Fruit fly (Drosophila melanogaster): ENCODE results near the gene cic.

Gene cic

DNA sequence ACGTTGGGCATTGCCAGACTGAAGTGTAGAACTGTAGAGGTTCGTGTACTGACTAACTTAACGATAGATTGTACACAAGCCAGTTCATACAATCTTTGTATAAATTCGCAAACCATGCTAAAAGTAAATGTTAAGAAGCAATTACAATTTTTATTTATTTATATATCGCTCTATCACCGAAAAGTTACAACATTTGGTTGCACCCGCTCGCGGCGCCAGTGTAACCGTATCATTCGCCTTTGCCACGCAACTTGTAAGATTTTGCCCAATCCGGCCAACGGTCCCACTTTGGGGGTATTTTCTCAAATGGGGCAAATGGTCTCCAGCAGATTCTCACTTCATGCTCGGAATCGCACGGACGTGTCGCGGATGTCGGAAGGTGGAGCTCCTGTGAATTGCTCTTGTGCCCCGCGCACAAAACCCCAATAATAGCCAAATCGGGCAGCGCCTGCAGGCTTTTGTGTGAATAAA is at the start of gene cic:
Gene cic, plus strand, starts transcription at position 328 of the 471 bp plus-strand sequence.
- no peak for TF ChIP-seq CG6163 (GFP tag; IDR thresholded peaks at IDR 0.05)
- TF ChIP-seq eg (GFP tag; IDR thresholded peaks at IDR 0.05), result no peak
- TF ChIP-seq Gug (GFP tag; IDR thresholded peaks at IDR 0.05), result 0 out of 2 replicates have a peak, but pooled peaks have one; percentile 21
- no peak for TF ChIP-seq achi (GFP tag; optimal IDR thresholded peaks at IDR 0.05)
- TF ChIP-seq esn (GFP tag; optimal IDR thresholded peaks at IDR 0.05), result no peak
- peak; percentile 23 for TF ChIP-seq CG6854 (GFP tag; optimal IDR thresholded peaks at IDR 0.05)
- TF ChIP-seq dac (GFP tag; optimal IDR thresholded peaks at IDR 0.05), result no peak
- TF ChIP-seq CG8632 (GFP tag; optimal IDR thresholded peaks at IDR 0.05), result no peak
- TF ChIP-seq CG10669 (GFP tag; optimal IDR thresholded peaks at IDR 0.05), result no peak
- TF ChIP-seq CG6808 (GFP tag; optimal IDR thresholded peaks at IDR 0.05), result no peak
- TF ChIP-seq CG6276 (GFP tag; optimal IDR thresholded peaks at IDR 0.05), result no peak
- no peak for TF ChIP-seq CG15336 (GFP tag; IDR thresholded peaks at IDR 0.05)
- no peak for TF ChIP-seq CG7368 (GFP tag; optimal IDR thresholded peaks at IDR 0.05)
- TF ChIP-seq CG11902 (GFP tag; optimal IDR thresholded peaks at IDR 0.05), result no peak
- TF ChIP-seq CG8119 (GFP tag; IDR thresholded peaks at IDR 0.05), result no peak
- no peak for TF ChIP-seq CG34406 (GFP tag; optimal IDR thresholded peaks at IDR 0.05)
- no peak for TF ChIP-seq Blimp-1 (GFP tag; optimal IDR thresholded peaks at IDR 0.05)
- no peak for TF ChIP-seq Eip75B (GFP tag; optimal IDR thresholded peaks at IDR 0.05)
- no peak for TF ChIP-seq OdsH (GFP tag; optimal IDR thresholded peaks at IDR 0.05)
- TF ChIP-seq ss (GFP tag; optimal IDR thresholded peaks at IDR 0.05), result peak in 1 of 2 experiments; percentile 22
- no peak for TF ChIP-seq CG9139 (GFP tag; optimal IDR thresholded peaks at IDR 0.05)
- peak; percentile 7 for TF ChIP-seq vri (GFP tag; optimal IDR thresholded peaks at IDR 0.05)
- TF ChIP-seq fd85E (GFP tag; optimal IDR thresholded peaks at IDR 0.05), result no peak
- no peak for TF ChIP-seq salr (GFP tag; optimal IDR thresholded peaks at IDR 0.05)
- TF ChIP-seq Ets21C (GFP tag; optimal IDR thresholded peaks at IDR 0.05), result no peak
- TF ChIP-seq CG8319 (GFP tag; optimal IDR thresholded peaks at IDR 0.05), result no peak
- TF ChIP-seq Lpt (GFP tag; optimal IDR thresholded peaks at IDR 0.05), result no peak
- no peak for TF ChIP-seq CG16779 (tag; optimal IDR thresholded peaks at IDR 0.05)
- no peak for TF ChIP-seq net (GFP tag; optimal IDR thresholded peaks at IDR 0.05)
- TF ChIP-seq Met (GFP tag; optimal IDR thresholded peaks at IDR 0.05), result no peak

DNA sequence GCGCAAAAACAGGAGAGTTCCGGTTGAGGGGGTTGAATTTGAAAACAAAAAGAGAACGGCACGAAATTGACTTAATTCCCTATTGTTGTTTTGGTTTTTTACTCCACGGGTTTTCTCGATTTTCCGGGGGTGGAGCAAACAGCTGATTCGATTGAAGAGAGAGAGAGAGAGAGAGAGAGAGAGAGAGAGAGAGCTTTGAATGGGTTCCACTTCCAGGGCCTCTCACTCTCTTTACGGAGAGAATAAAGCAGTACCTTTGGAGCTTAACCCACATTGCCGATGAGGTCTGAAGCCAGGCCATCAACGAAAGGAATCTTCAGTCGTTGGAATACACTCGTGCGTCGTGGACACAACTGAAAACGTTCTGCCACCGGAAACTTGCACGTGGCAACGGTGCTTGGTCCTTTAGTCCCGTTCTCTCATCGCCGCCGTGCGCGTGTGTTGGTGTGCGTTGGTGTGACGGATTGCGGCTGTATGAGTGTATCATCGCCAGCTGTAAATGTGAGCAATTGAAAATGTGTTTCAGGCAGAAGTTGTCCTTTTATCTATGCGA is 48.0 kb upstream of the cic start, which contains the start of gene Nlg4:
Gene Nlg4, plus strand, starts transcription at position 332 of the 553 bp plus-strand sequence.
- no peak for TF ChIP-seq achi (GFP tag; optimal IDR thresholded peaks at IDR 0.05)
- no peak for TF ChIP-seq CG34406 (GFP tag; optimal IDR thresholded peaks at IDR 0.05)
- TF ChIP-seq CG10631 (GFP tag; optimal IDR thresholded peaks at IDR 0.05), result no peak
- TF ChIP-seq Sox14 (GFP tag; optimal IDR thresholded peaks at IDR 0.05), result no peak
- TF ChIP-seq spab (GFP tag; optimal IDR thresholded peaks at IDR 0.05), result no peak

DNA sequence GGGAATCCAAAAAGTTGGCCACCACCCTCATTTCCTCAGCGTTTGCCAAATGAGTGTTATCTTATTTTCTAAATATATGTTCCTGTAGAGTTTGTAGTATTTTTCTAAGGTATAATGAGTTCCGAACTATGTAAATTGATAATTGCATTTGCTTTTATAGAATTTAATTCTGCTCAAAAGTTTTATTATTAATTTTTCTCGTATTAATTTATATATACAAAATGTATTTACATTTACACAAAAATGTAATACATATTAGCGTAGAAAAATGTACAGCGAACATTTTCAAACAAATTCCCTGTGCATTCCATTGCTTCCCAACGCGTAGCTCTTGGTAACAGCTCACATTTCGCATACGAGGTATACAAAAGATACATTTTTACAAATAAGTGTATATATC is 42.9 kb upstream of the cic start, which contains the start of gene CG17199:
Gene CG17199, minus strand, starts transcription at position 101 of the 400 bp plus-strand sequence.
- TF ChIP-seq CG1621 (tag; optimal IDR thresholded peaks at IDR 0.05), result no peak
- no peak for TF ChIP-seq cyc (GFP tag; optimal IDR thresholded peaks at IDR 0.05)
- TF ChIP-seq acj6 (GFP tag; optimal IDR thresholded peaks at IDR 0.05), result no peak
- no peak for TF ChIP-seq Eip75B (GFP tag; optimal IDR thresholded peaks at IDR 0.05)
- TF ChIP-seq salr (GFP tag; optimal IDR thresholded peaks at IDR 0.05), result no peak
- TF ChIP-seq vri (GFP tag; optimal IDR thresholded peaks at IDR 0.05), result no peak
- TF ChIP-seq CG10669 (GFP tag; optimal IDR thresholded peaks at IDR 0.05), result no peak
- TF ChIP-seq Hr39 (GFP tag; optimal IDR thresholded peaks at IDR 0.05), result no peak
- TF ChIP-seq CG3919 (GFP tag; optimal IDR thresholded peaks at IDR 0.05), result no peak
- TF ChIP-seq Gug (GFP tag; IDR thresholded peaks at IDR 0.05), result no peak
- no peak for TF ChIP-seq Sox15 (GFP tag; optimal IDR thresholded peaks at IDR 0.05)
- no peak for TF ChIP-seq Eip78C (GFP tag)
- TF ChIP-seq fkh (GFP tag; optimal IDR thresholded peaks at IDR 0.05), result no peak
- TF ChIP-seq spab (GFP tag; optimal IDR thresholded peaks at IDR 0.05), result no peak
- no peak for TF ChIP-seq CG4318 (GFP tag; optimal IDR thresholded peaks at IDR 0.05)
